Worm (Caenorhabditis elegans) whole organism, L1 larva: ENCODE measurements around the gene nhr-19.

Experiments used
- C16A3.4 ChIP-seq: fragments of 150-350 bp; optimal IDR thresholded peaks from 2 replicates; lab custom pipeline; 2014; ENCODE audit warnings: missing biosample characterization, missing genetic modification characterization
- C34B4.2 ChIP-seq: sonication (generic microtip); optimal IDR thresholded peaks from 2 replicates; lab custom pipeline; 2017; ENCODE audit warnings: mild to moderate bottlenecking, missing genetic modification characterization, missing compliant biosample characterization
- ama-1 ChIP-seq: fragments of 150-350 bp; optimal IDR thresholded peaks from 2 replicates; lab custom pipeline; 2014
- blmp-1 ChIP-seq: fragments of 150-350 bp; optimal IDR thresholded peaks from 2 replicates; lab custom pipeline; 2014; ENCODE audit warnings: missing biosample characterization, missing genetic modification characterization
- ceh-63 ChIP-seq: fragments of 200-800 bp; sonication (Bioruptor generic); optimal IDR thresholded peaks from 2 replicates; lab custom pipeline; 2018; ENCODE audit warnings: mild to moderate bottlenecking, missing genetic modification characterization, missing compliant biosample characterization
- ceh-8 ChIP-seq: fragments of 200-800 bp; sonication (Bioruptor generic); optimal IDR thresholded peaks from 2 replicates; lab custom pipeline; 2018; ENCODE audit warnings: mild to moderate bottlenecking, missing genetic modification characterization, moderate library complexity, missing compliant biosample characterization
- ceh-90 ChIP-seq: sonication (generic microtip); optimal IDR thresholded peaks from 2 replicates; lab custom pipeline; 2016; ENCODE audit warnings: missing genetic modification characterization, missing compliant biosample characterization
- ces-1 ChIP-seq: fragments of 150-350 bp; optimal IDR thresholded peaks from 2 replicates; lab custom pipeline; 2014; ENCODE audit warnings: missing biosample characterization, missing genetic modification reagents, missing genetic modification characterization
- dpl-1 ChIP-seq, 3 experiments: fragments of 150-350 bp in 2 of 3; sonication (generic microtip) in 1 of 3; optimal IDR thresholded peaks; 2 replicates each; lab custom pipeline; 2014 to 2017; ENCODE audit warnings: missing biosample characterization in 3 of 3, missing genetic modification characterization in 3 of 3, missing genetic modification reagents in 3 of 3
- egl-27 ChIP-seq, 2 experiments: fragments of 150-350 bp in 1 of 2; sonication (generic microtip); optimal IDR thresholded peaks; 3 replicates each; lab custom pipeline; 2017 to 2018; ENCODE audit warnings: missing biosample characterization in 2 of 2, missing genetic modification characterization in 2 of 2, missing genetic modification reagents in 2 of 2
- elt-2 ChIP-seq: sonication (generic microtip); optimal IDR thresholded peaks from 2 replicates; lab custom pipeline; 2016; ENCODE audit warnings: missing genetic modification characterization, mild to moderate bottlenecking, inconsistent platforms, missing compliant biosample characterization, missing genetic modification reagents
- elt-3 ChIP-seq, 6 experiments: fragments of 150-350 bp in 1 of 6; sonication (generic microtip); optimal IDR thresholded peaks; 2 replicates each; lab custom pipeline; 2017 to 2018; ENCODE audit warnings: missing biosample characterization in 6 of 6, missing genetic modification characterization in 6 of 6, inconsistent platforms in 1 of 6
- fkh-8 ChIP-seq: sonication (generic microtip); optimal IDR thresholded peaks from 2 replicates; lab custom pipeline; 2016; ENCODE audit warnings: mild to moderate bottlenecking, missing genetic modification characterization, missing compliant biosample characterization
- grh-1 ChIP-seq: fragments of 200-800 bp; sonication (Bioruptor generic); IDR thresholded peaks from 2 replicates; pipeline ENCODE4 v1.3.6; 2022; ENCODE audit warnings: missing genetic modification reagents, missing genetic modification characterization, missing compliant biosample characterization
- hpl-2 ChIP-seq: fragments of 150-350 bp; optimal IDR thresholded peaks from 2 replicates; lab custom pipeline; 2014; ENCODE audit warnings: missing biosample characterization, missing genetic modification reagents, missing genetic modification characterization
- irx-1 ChIP-seq: sonication (generic microtip); optimal IDR thresholded peaks from 2 replicates; lab custom pipeline; 2016; ENCODE audit warnings: missing genetic modification characterization, missing compliant biosample characterization
- jun-1 ChIP-seq: fragments of 150-350 bp; optimal IDR thresholded peaks from 2 replicates; lab custom pipeline; 2014; ENCODE audit warnings: missing biosample characterization, missing genetic modification reagents, missing genetic modification characterization
- lin-13 ChIP-seq: fragments of 150-350 bp; optimal IDR thresholded peaks from 2 replicates; lab custom pipeline; 2014; ENCODE audit warnings: missing biosample characterization, missing genetic modification reagents, missing genetic modification characterization
- lin-14 ChIP-seq: fragments of 200-800 bp; sonication (Bioruptor generic); optimal IDR thresholded peaks from 2 replicates; lab custom pipeline; 2018; ENCODE audit warnings: mild to moderate bottlenecking, missing genetic modification characterization, moderate library complexity, missing compliant biosample characterization
- lin-15B ChIP-seq: fragments of 150-350 bp; sonication (generic microtip); optimal IDR thresholded peaks from 3 replicates; lab custom pipeline; 2014; ENCODE audit warnings: missing biosample characterization, missing genetic modification characterization
- lin-35 ChIP-seq, 2 experiments: fragments of 150-350 bp; optimal IDR thresholded peaks; 2 replicates each; lab custom pipeline; 2014; ENCODE audit warnings: missing biosample characterization in 2 of 2, missing genetic modification characterization in 2 of 2, missing genetic modification reagents in 2 of 2
- lsy-2 ChIP-seq, 2 experiments: fragments of 150-350 bp; optimal IDR thresholded peaks; 2 replicates each; lab custom pipeline; 2014; ENCODE audit warnings: missing biosample characterization in 2 of 2, missing genetic modification characterization in 2 of 2
- mab-9 ChIP-seq: fragments of 200-800 bp; sonication (Bioruptor generic); IDR thresholded peaks from 2 replicates; pipeline ENCODE4 v1.3.6; 2022; ENCODE audit warnings: missing genetic modification reagents, missing genetic modification characterization, missing compliant biosample characterization
- mdl-1 ChIP-seq, 2 experiments: fragments of 150-350 bp; optimal IDR thresholded peaks; 2 replicates each; lab custom pipeline; 2014 to 2017; ENCODE audit warnings: missing biosample characterization in 2 of 2, missing genetic modification characterization in 2 of 2, inconsistent platforms in 1 of 2
- mef-2 ChIP-seq: fragments of 150-350 bp; optimal IDR thresholded peaks from 2 replicates; lab custom pipeline; 2014; ENCODE audit warnings: missing biosample characterization, missing genetic modification characterization
- mep-1 ChIP-seq: fragments of 150-350 bp; optimal IDR thresholded peaks from 2 replicates; lab custom pipeline; 2014; ENCODE audit warnings: missing biosample characterization, missing genetic modification characterization
- nhr-11 ChIP-seq: fragments of 150-350 bp; optimal IDR thresholded peaks from 2 replicates; lab custom pipeline; 2014; ENCODE audit warnings: missing biosample characterization, missing genetic modification characterization
- nhr-12 ChIP-seq: sonication (generic microtip); optimal IDR thresholded peaks from 2 replicates; lab custom pipeline; 2017; ENCODE audit warnings: missing biosample characterization, missing genetic modification characterization
- nhr-19 ChIP-seq: fragments of 200-800 bp; sonication (Bioruptor generic); conservative IDR thresholded peaks from 2 replicates; pipeline ENCODE4 v1.3.6; 2022; ENCODE audit warnings: missing genetic modification characterization, missing compliant biosample characterization
- nhr-20 ChIP-seq: sonication (generic microtip); optimal IDR thresholded peaks from 2 replicates; lab custom pipeline; 2016; ENCODE audit warnings: mild to moderate bottlenecking, missing genetic modification characterization, missing compliant biosample characterization
- nhr-237 ChIP-seq: fragments of 150-350 bp; optimal IDR thresholded peaks from 2 replicates; lab custom pipeline; 2014; ENCODE audit warnings: missing biosample characterization, missing genetic modification characterization
- nhr-28 ChIP-seq: fragments of 150-350 bp; optimal IDR thresholded peaks from 2 replicates; lab custom pipeline; 2014; ENCODE audit warnings: missing biosample characterization, missing genetic modification characterization
- nhr-71 ChIP-seq: sonication (generic microtip); optimal IDR thresholded peaks from 2 replicates; lab custom pipeline; 2016; ENCODE audit warnings: mild to moderate bottlenecking, missing genetic modification characterization, moderate library complexity, missing compliant biosample characterization
- nhr-76 ChIP-seq: sonication (generic microtip); optimal IDR thresholded peaks from 2 replicates; lab custom pipeline; 2017; ENCODE audit warnings: missing biosample characterization, missing genetic modification characterization
- nhr-84 ChIP-seq: sonication (generic microtip); optimal IDR thresholded peaks from 2 replicates; lab custom pipeline; 2017; ENCODE audit warnings: missing biosample characterization, missing genetic modification characterization
- nhr-85 ChIP-seq: sonication (generic microtip); peaks from one replicate; lab custom pipeline; 2016; ENCODE audit warnings: missing genetic modification characterization, inconsistent platforms, missing compliant biosample characterization
- pag-3 ChIP-seq: sonication (generic microtip); optimal IDR thresholded peaks from 2 replicates; lab custom pipeline; 2017; ENCODE audit warnings: missing genetic modification characterization, mild to moderate bottlenecking, missing compliant biosample characterization, antibody characterized with exemption, borderline replicate concordance; ENCODE audit not compliant: insufficient read depth
- pax-3 ChIP-seq: fragments of 200-800 bp; sonication (Bioruptor generic); optimal IDR thresholded peaks from 2 replicates; lab custom pipeline; 2018; ENCODE audit warnings: mild to moderate bottlenecking, missing genetic modification characterization, moderate library complexity, missing compliant biosample characterization
- pqm-1 ChIP-seq: sonication (generic microtip); optimal IDR thresholded peaks from 3 replicates; lab custom pipeline; 2017; ENCODE audit warnings: missing biosample characterization, missing genetic modification characterization
- rnt-1 ChIP-seq: sonication (generic microtip); optimal IDR thresholded peaks from 2 replicates; lab custom pipeline; 2016; ENCODE audit warnings: mild to moderate bottlenecking, missing genetic modification characterization, moderate library complexity, missing compliant biosample characterization
- skn-1 ChIP-seq: fragments of 150-350 bp; optimal IDR thresholded peaks from 2 replicates; lab custom pipeline; 2014; ENCODE audit warnings: missing biosample characterization, missing genetic modification characterization
- snpc-4 ChIP-seq: fragments of 150-350 bp; optimal IDR thresholded peaks from 2 replicates; lab custom pipeline; 2014; ENCODE audit warnings: missing biosample characterization, missing genetic modification characterization
- snu-23 ChIP-seq: sonication (generic microtip); optimal IDR thresholded peaks from 2 replicates; lab custom pipeline; 2016; ENCODE audit warnings: missing genetic modification characterization, missing compliant biosample characterization
- sox-4 ChIP-seq: sonication (generic microtip); optimal IDR thresholded peaks from 2 replicates; lab custom pipeline; 2016; ENCODE audit warnings: missing genetic modification characterization, missing compliant biosample characterization
- sptf-1 ChIP-seq: fragments of 150-350 bp; optimal IDR thresholded peaks from 2 replicates; lab custom pipeline; 2014; ENCODE audit warnings: missing biosample characterization, missing genetic modification characterization
- swsn-7 ChIP-seq: sonication (generic microtip); optimal IDR thresholded peaks from 2 replicates; lab custom pipeline; 2016; ENCODE audit warnings: missing genetic modification characterization, missing compliant biosample characterization
- tbx-2 ChIP-seq: sonication (generic microtip); optimal IDR thresholded peaks from 2 replicates; lab custom pipeline; 2016; ENCODE audit warnings: missing genetic modification characterization, missing compliant biosample characterization
- tlp-1 ChIP-seq: fragments of 150-350 bp; optimal IDR thresholded peaks from 2 replicates; lab custom pipeline; 2014; ENCODE audit warnings: missing biosample characterization, missing genetic modification characterization
- unc-30 ChIP-seq: sonication (generic microtip); optimal IDR thresholded peaks from 2 replicates; lab custom pipeline; 2017; ENCODE audit warnings: missing biosample characterization, missing genetic modification characterization
- unc-98 ChIP-seq: fragments of 200-800 bp; sonication (Bioruptor generic); IDR thresholded peaks from 2 replicates; pipeline ENCODE4 v1.3.6; 2022; ENCODE audit warnings: missing genetic modification characterization, missing compliant biosample characterization
- vab-15 ChIP-seq: sonication (generic microtip); optimal IDR thresholded peaks from 2 replicates; lab custom pipeline; 2017; ENCODE audit warnings: missing genotype, mild to moderate bottlenecking, missing genetic modification characterization, missing compliant biosample characterization
- xbp-1 ChIP-seq: sonication (generic microtip); optimal IDR thresholded peaks from 2 replicates; lab custom pipeline; 2016; ENCODE audit warnings: missing genetic modification characterization, missing compliant biosample characterization
- ztf-4 ChIP-seq: fragments of 150-350 bp; optimal IDR thresholded peaks from 2 replicates; lab custom pipeline; 2014; ENCODE audit warnings: missing biosample characterization, missing genetic modification characterization

nhr-19 gene

ce11 chrII:9586734-9587209 lies 18.6 kb downstream of the nhr-19 start, which contains the start of gene ugt-58:
ugt-58 (minus strand) TSS chrII:9586784.
- TF ChIP-seq xbp-1 (tag; lab: Kevin White, UChicago) (no peak), pax-3 (tag; lab: Kevin White, UChicago) (no peak), ama-1 (lab: Kevin White, UChicago) (no peak), skn-1 (tag; lab: Kevin White, UChicago) (peak; percentile 53), dpl-1 (GFP tag; optimal IDR thresholded peaks at IDR 0.05; lab: Kevin White, UChicago) (no peak), nhr-71 (tag; lab: Kevin White, UChicago) (peak; percentile 42), elt-2 (peak; percentile 40), ceh-63 (no peak), mep-1 (peak; percentile 29), nhr-19 (GFP tag; lab: Robert Waterston, UW) (peak; percentile 22), nhr-28 (tag; lab: Kevin White, UChicago) (peak; percentile 36), hpl-2 (no peak), snpc-4 (tag; lab: Kevin White, UChicago) (no peak), mdl-1 (tag; optimal IDR thresholded peaks at IDR 0.05; lab: Kevin White, UChicago) (no peak), lsy-2 (tag; optimal IDR thresholded peaks at IDR 0.05; lab: Kevin White, UChicago) (peak; percentile 15 to 17), nhr-85 (tag; lab: Kevin White, UChicago) (peak; percentile 72), tlp-1 (tag; lab: Kevin White, UChicago) (no peak), tbx-2 (tag; lab: Kevin White, UChicago) (no peak), lin-35 (GFP tag; optimal IDR thresholded peaks at IDR 0.05; lab: Kevin White, UChicago) (peak in 1 of 2 experiments; percentile 39), nhr-237 (tag; lab: Kevin White, UChicago) (no peak), C34B4.2 (tag; lab: Kevin White, UChicago) (no peak), fkh-8 (no peak), lin-14 (GFP tag; lab: Kevin White, UChicago) (peak; percentile 20), ceh-8 (GFP tag; lab: Kevin White, UChicago) (no peak), egl-27 (tag; optimal IDR thresholded peaks at IDR 0.05; lab: Kevin White, UChicago) (no peak), lin-13 (GFP tag; lab: Kevin White, UChicago) (no peak), blmp-1 (peak; percentile 23), nhr-11 (no peak), elt-3 (tag; optimal IDR thresholded peaks at IDR 0.05; lab: Kevin White, UChicago) (peak in 5 of 6 experiments; percentile 33 to 74 (median 53)), ces-1 (GFP tag; lab: Kevin White, UChicago) (no peak), snu-23 (GFP tag; lab: Kevin White, UChicago) (peak; percentile 27), unc-98 (GFP tag; lab: Robert Waterston, UW) (no peak), jun-1 (tag; lab: Kevin White, UChicago) (no peak), sptf-1 (tag; lab: Kevin White, UChicago) (no peak), C16A3.4 (tag; lab: Kevin White, UChicago) (no peak), ztf-4 (tag; lab: Kevin White, UChicago) (no peak), mef-2 (tag; lab: Kevin White, UChicago) (no peak), nhr-20 (peak; percentile 80), sox-4 (tag; lab: Kevin White, UChicago) (no peak), grh-1 (GFP tag; lab: Robert Waterston, UW) (no peak)

ce11 chrII:9583461-9583860 lies 21.9 kb downstream of the nhr-19 start, which contains the start of gene wee-1.1:
wee-1.1 (minus strand) TSS chrII:9583561.
- no peak for TF ChIP-seq nhr-85 (tag; lab: Kevin White, UChicago)
- no peak for TF ChIP-seq pqm-1 (tag; lab: Kevin White, UChicago)
- TF ChIP-seq elt-2 = no peak
- TF ChIP-seq nhr-76 (tag; lab: Kevin White, UChicago) = no peak
- no peak for TF ChIP-seq lin-15B (tag; lab: Kevin White, UChicago)
- TF ChIP-seq nhr-84 (tag; lab: Kevin White, UChicago) = no peak
- no peak for TF ChIP-seq vab-15 (tag; lab: Kevin White, UChicago)
- no peak for TF ChIP-seq swsn-7
- no peak for TF ChIP-seq tbx-2 (tag; lab: Kevin White, UChicago)
- TF ChIP-seq rnt-1 (tag; lab: Kevin White, UChicago) = no peak
- no peak for TF ChIP-seq irx-1 (tag; lab: Kevin White, UChicago)
- TF ChIP-seq pag-3 (tag; lab: Kevin White, UChicago) = no peak
- TF ChIP-seq skn-1 (tag; lab: Kevin White, UChicago) = no peak
- no peak for TF ChIP-seq ceh-90
- no peak for TF ChIP-seq mef-2 (tag; lab: Kevin White, UChicago)
- TF ChIP-seq lin-14 (GFP tag; lab: Kevin White, UChicago) = no peak
- no peak for TF ChIP-seq sox-4 (tag; lab: Kevin White, UChicago)
- no peak for TF ChIP-seq mab-9 (GFP tag; lab: Robert Waterston, UW)
- TF ChIP-seq unc-30 = no peak
- no peak for TF ChIP-seq nhr-12
- TF ChIP-seq, all 84 proteins: peak for 0
